Worm (Caenorhabditis elegans) whole organism, late embryonic: Measurements from ENCODE around the gene srb-18.

Experiments used
- ceh-14 ChIP-seq: sonication (generic microtip); optimal IDR thresholded peaks from 2 replicates; lab custom pipeline; 2016; ENCODE audit warnings: missing genotype, missing genetic modification characterization, missing compliant biosample characterization
- ceh-48 ChIP-seq: sonication (generic microtip); optimal IDR thresholded peaks from 2 replicates; lab custom pipeline; 2016; ENCODE audit warnings: missing genetic modification characterization, inconsistent platforms, missing compliant biosample characterization
- sdc-2 ChIP-seq: sonication (generic microtip); optimal IDR thresholded peaks from 2 replicates; lab custom pipeline; 2016; ENCODE audit warnings: missing genotype, missing genetic modification characterization, missing compliant biosample characterization
- unc-86 ChIP-seq: sonication (generic microtip); optimal IDR thresholded peaks from 2 replicates; lab custom pipeline; 2016; ENCODE audit warnings: missing genetic modification characterization, missing compliant biosample characterization

DNA sequence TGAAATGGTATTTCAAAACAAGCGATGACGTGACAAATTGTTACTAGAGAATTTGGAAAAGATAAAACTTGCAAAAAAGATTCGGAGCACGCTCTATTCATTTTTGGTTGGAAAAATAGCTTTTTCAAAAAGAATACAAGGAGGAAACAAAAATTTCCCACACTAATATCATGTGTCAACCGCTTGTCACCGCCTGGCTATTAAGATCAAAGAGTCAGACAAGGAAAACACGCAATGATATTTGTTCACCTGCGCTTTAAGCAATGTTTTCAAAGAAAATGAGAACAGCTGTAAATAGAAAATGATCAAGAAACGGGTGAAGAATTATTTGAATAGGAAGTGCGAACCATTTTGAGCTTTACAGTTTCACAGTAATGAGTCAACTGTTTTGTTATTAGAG lies 38.3 kb upstream of the srb-18 start, which contains the start of gene srh-125:
- TF ChIP-seq ceh-48 (no peak), unc-86 (tag; lab: Kevin White, UChicago) (no peak), ceh-14 (tag; lab: Kevin White, UChicago) (no peak), sdc-2 (no peak)
